Worm (Caenorhabditis elegans): ENCODE data around the gene srx-115.
"Not testable (repeated sequence)": the region's sequence is repeated elsewhere in the genome, so short reads cannot be mapped to it uniquely, and the experiment has no call there.

Gene srx-115

DNA sequence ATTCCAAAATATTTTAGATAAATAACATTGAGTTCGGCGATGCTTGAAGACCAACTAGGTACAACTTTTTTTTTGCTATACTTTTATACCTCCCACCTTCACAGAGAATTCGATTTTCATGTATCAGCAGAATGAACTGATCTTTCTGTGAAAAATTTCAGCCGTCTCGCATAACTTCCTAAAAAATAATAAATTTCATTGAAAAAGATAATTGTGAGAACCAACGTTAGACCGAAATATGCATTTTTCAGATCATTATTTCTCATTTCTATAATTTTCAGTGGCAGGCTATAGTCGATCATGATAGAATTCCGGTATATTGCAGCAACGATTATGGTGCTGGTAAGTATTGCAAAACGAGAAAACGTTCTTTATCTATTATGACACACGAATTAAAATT is at the start of gene srx-115:
Gene srx-115 (plus strand): TSS at position 301 of the 400 bp plus-strand sequence.
- TF ChIP-seq vab-15 (tag; optimal IDR thresholded peaks at IDR 0.05) (no peak), Y116A8C.19 (tag; optimal IDR thresholded peaks at IDR 0.05; ENCODE audit: borderline replicate concordance) (no peak), fos-1 (tag; optimal IDR thresholded peaks at IDR 0.05) (no peak), elt-2 (tag; optimal IDR thresholded peaks at IDR 0.05) (no peak), zag-1 (tag; optimal IDR thresholded peaks at IDR 0.05) (no peak), nhr-28 (tag; optimal IDR thresholded peaks at IDR 0.05) (no peak), nhr-12 (tag; optimal IDR thresholded peaks at IDR 0.05) (no peak), ces-1 (GFP tag; optimal IDR thresholded peaks at IDR 0.05) (no peak), nhr-237 (tag; optimal IDR thresholded peaks at IDR 0.05) (no peak), pqm-1 (tag; optimal IDR thresholded peaks at IDR 0.05) (no peak), blmp-1 (tag; optimal IDR thresholded peaks at IDR 0.05) (no peak), tlp-1 (tag; optimal IDR thresholded peaks at IDR 0.05) (no peak), mdl-1 (tag; optimal IDR thresholded peaks at IDR 0.05) (no peak), egl-27 (tag; optimal IDR thresholded peaks at IDR 0.05) (no peak)

- not testable (repeated sequence) for TF ChIP-seq xbp-1 (tag; optimal IDR thresholded peaks at IDR 0.05); ama-1 (optimal IDR thresholded peaks at IDR 0.05); nhr-237 (tag; optimal IDR thresholded peaks at IDR 0.05)
These were observed 49.5 kb upstream of the srx-115 start, which contains the start of gene ZC196.8 for ce11 chrV:8722160-8722559. ZC196.8 (minus strand) TSS chrV:8722260.

DNA sequence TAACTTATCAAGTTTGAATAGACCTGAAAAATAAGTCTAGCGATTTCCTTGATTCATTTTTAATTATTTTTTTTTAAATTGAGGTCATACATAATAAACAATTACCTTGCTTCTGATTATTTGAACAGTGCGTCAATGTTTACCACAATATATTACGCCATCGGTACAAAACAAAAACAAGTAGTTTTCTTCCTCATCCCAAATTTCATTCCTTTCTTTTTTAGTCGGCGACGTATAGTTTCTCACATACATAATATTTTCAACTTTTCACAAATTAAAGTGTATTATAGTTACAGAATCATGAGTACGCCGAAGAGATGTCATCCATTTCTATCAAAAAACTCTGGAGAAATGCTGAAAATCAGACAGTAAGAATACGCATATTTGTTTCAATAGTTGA is 45.5 kb upstream of the srx-115 start, which contains the start of gene droe-8:
Gene droe-8 (plus strand): TSS at position 301 of the 400 bp plus-strand sequence.
- not testable (repeated sequence) for TF ChIP-seq vab-15, unc-30, C34B4.2 (tag; optimal IDR thresholded peaks at IDR 0.05)

- no peak for TF ChIP-seq ztf-4 (tag; optimal IDR thresholded peaks at IDR 0.05)
- TF ChIP-seq mef-2 (tag; optimal IDR thresholded peaks at IDR 0.05), result no peak
- no peak for TF ChIP-seq nhr-237 (tag; optimal IDR thresholded peaks at IDR 0.05)
- TF ChIP-seq pax-3 (tag; optimal IDR thresholded peaks at IDR 0.05), result no peak
- no peak for TF ChIP-seq fkh-4 (tag; optimal IDR thresholded peaks at IDR 0.05; ENCODE audit: borderline replicate concordance)
- no peak for TF ChIP-seq lin-13 (GFP tag; optimal IDR thresholded peaks at IDR 0.05)
- no peak for TF ChIP-seq nhr-85 (tag)
- no peak for TF ChIP-seq lir-3 (tag; optimal IDR thresholded peaks at IDR 0.05; ENCODE audit: poor library complexity)
These were observed 44.6 kb upstream of the srx-115 start, which contains the start of gene ZC196.9 for ce11 chrV:8727077-8727476. ZC196.9 (minus strand) TSS chrV:8727177.

ce11 chrV:8729100-8729499 is 42.6 kb upstream of the srx-115 start, which contains the start of gene ZC196.5:
ZC196.5 (plus strand) TSS chrV:8729400.
- no peak for TF ChIP-seq fkh-8 (tag; optimal IDR thresholded peaks at IDR 0.05)
- no peak for TF ChIP-seq efl-1 (optimal IDR thresholded peaks at IDR 0.05)
- TF ChIP-seq efl-1 (GFP tag; optimal IDR thresholded peaks at IDR 0.05 in 1 of 2), result no peak
- no peak for TF ChIP-seq fkh-4 (tag; optimal IDR thresholded peaks at IDR 0.05; ENCODE audit: borderline replicate concordance)
- TF ChIP-seq ceh-63 (GFP tag; optimal IDR thresholded peaks at IDR 0.05), result no peak
- TF ChIP-seq ces-1 (GFP tag; optimal IDR thresholded peaks at IDR 0.05), result no peak
- no peak for TF ChIP-seq ztf-4 (tag; optimal IDR thresholded peaks at IDR 0.05)
- no peak for TF ChIP-seq lin-39 (tag; optimal IDR thresholded peaks at IDR 0.05)
- no peak for TF ChIP-seq ama-1 (optimal IDR thresholded peaks at IDR 0.05)
- TF ChIP-seq egl-13 (tag; optimal IDR thresholded peaks at IDR 0.05), result no peak
- no peak for TF ChIP-seq snpc-4 (tag; optimal IDR thresholded peaks at IDR 0.05)
- no peak for TF ChIP-seq lin-13 (GFP tag; optimal IDR thresholded peaks at IDR 0.05)

ce11 chrV:8730991-8731390 is 40.7 kb upstream of the srx-115 start:
- peak; percentile 21 for TF ChIP-seq elt-2 (tag; optimal IDR thresholded peaks at IDR 0.05)
- no peak for TF ChIP-seq ceh-88 (GFP tag; IDR thresholded peaks at IDR 0.05)
- TF ChIP-seq mdl-1 (tag; optimal IDR thresholded peaks at IDR 0.05), result no peak
